Worm (Caenorhabditis elegans): ENCODE results near the gene T21D9.2.

- TF ChIP-seq ceh-63 (GFP tag; optimal IDR thresholded peaks at IDR 0.05), result no peak
- no peak for TF ChIP-seq lin-15B (tag; optimal IDR thresholded peaks at IDR 0.05)
Observed at ce11 chrX:2105310-2105709, 8.6 kb upstream of the T21D9.2 start, which contains the start of gene F53B1.3.

Measured in whole organism, L1 larva.